Worm (Caenorhabditis elegans): ENCODE results near the gene irk-1.

irk-1 gene

ce11 chrX:6808640-6809039, 30.7 kb upstream of the irk-1 start (continued):
- TF ChIP-seq lsy-2 (tag; optimal IDR thresholded peaks at IDR 0.05) (no peak), ceh-62 (tag; optimal IDR thresholded peaks at IDR 0.05) (no peak), vab-7 (GFP tag; IDR thresholded peaks at IDR 0.05) (no peak), ZK337.2 (GFP tag; IDR thresholded peaks at IDR 0.05) (no peak), lin-1 (GFP tag; IDR thresholded peaks at IDR 0.05) (no peak), ceh-32 (tag; optimal IDR thresholded peaks at IDR 0.05; ENCODE audit: poor library complexity) (no peak), F49E8.2 (tag; optimal IDR thresholded peaks at IDR 0.05; ENCODE audit: borderline replicate concordance) (no peak), T20F7.1 (GFP tag; optimal IDR thresholded peaks at IDR 0.05) (peak; percentile 43), zag-1 (tag; optimal IDR thresholded peaks at IDR 0.05) (no peak), rbr-2 (tag; optimal IDR thresholded peaks at IDR 0.05) (no peak), lin-13 (GFP tag; optimal IDR thresholded peaks at IDR 0.05) (no peak), dpl-1 (GFP tag; optimal IDR thresholded peaks at IDR 0.05) (no peak), madf-9 (GFP tag; conservative IDR thresholded peaks at IDR 0.05) (no peak), nhr-10 (tag; optimal IDR thresholded peaks at IDR 0.05) (no peak), daf-19 (GFP tag; conservative IDR thresholded peaks at IDR 0.05) (no peak), zfp-3 (GFP tag; conservative IDR thresholded peaks at IDR 0.05) (no peak), daf-8 (GFP tag; IDR thresholded peaks at IDR 0.05) (no peak), Y75B8A.6 (GFP tag; IDR thresholded peaks at IDR 0.05) (no peak), jun-1 (tag; optimal IDR thresholded peaks at IDR 0.05) (peak; percentile 19), mep-1 (tag; optimal IDR thresholded peaks at IDR 0.05) (peak; percentile 53), mxl-3 (GFP tag; optimal IDR thresholded peaks at IDR 0.05) (peak; percentile 60), gei-8 (GFP tag; optimal IDR thresholded peaks at IDR 0.05) (no peak), arid-1 (GFP tag; conservative IDR thresholded peaks at IDR 0.05) (no peak), sdz-12 (GFP tag; optimal IDR thresholded peaks at IDR 0.05) (no peak), F10B5.3 (tag; optimal IDR thresholded peaks at IDR 0.05) (no peak), lin-15B (tag; optimal IDR thresholded peaks at IDR 0.05) (no peak), dve-1 (tag; optimal IDR thresholded peaks at IDR 0.05; ENCODE audit: insufficient read depth) (peak; percentile 69), nhr-41 (GFP tag; IDR thresholded peaks at IDR 0.05) (no peak), nhr-102 (tag; optimal IDR thresholded peaks at IDR 0.05) (no peak), daf-12 (tag; optimal IDR thresholded peaks at IDR 0.05) (no peak), cey-2 (tag; optimal IDR thresholded peaks at IDR 0.05; ENCODE audit: borderline replicate concordance, insufficient read depth) (no peak), ceh-82 (tag; optimal IDR thresholded peaks at IDR 0.05) (no peak), F26F4.8 (GFP tag; conservative IDR thresholded peaks at IDR 0.05) (no peak), nhr-42 (GFP tag; IDR thresholded peaks at IDR 0.05) (no peak), lin-29 (GFP tag; IDR thresholded peaks at IDR 0.05) (no peak), lin-38 (GFP tag; IDR thresholded peaks at IDR 0.05) (no peak), mdt-29 (GFP tag; IDR thresholded peaks at IDR 0.05) (no peak), ZK546.5 (tag; optimal IDR thresholded peaks at IDR 0.05) (no peak), fos-1 (tag; optimal IDR thresholded peaks at IDR 0.05) (no peak), ceh-28 (tag; optimal IDR thresholded peaks at IDR 0.05) (no peak), attf-4 (tag; optimal IDR thresholded peaks at IDR 0.05) (no peak), nhr-77 (tag; optimal IDR thresholded peaks at IDR 0.05) (no peak), T26A8.4 (GFP tag; IDR thresholded peaks at IDR 0.05) (no peak), nhr-111 (GFP tag; optimal IDR thresholded peaks at IDR 0.05) (no peak), nhr-25 (tag; optimal IDR thresholded peaks at IDR 0.05; ENCODE audit: borderline replicate concordance, insufficient read depth) (no peak), nhr-237 (tag; optimal IDR thresholded peaks at IDR 0.05) (no peak), unc-62 (GFP tag; optimal IDR thresholded peaks at IDR 0.05 in 1 of 2) (no peak), unc-62 (tag; optimal IDR thresholded peaks at IDR 0.05) (no peak), lim-7 (GFP tag; IDR thresholded peaks at IDR 0.05) (no peak), pha-4 (GFP tag; IDR thresholded peaks at IDR 0.05) (peak; percentile 14; the same call in 1 of the 2 replicates), pha-4 (tag; optimal IDR thresholded peaks at IDR 0.05) (no peak), ces-1 (GFP tag; optimal IDR thresholded peaks at IDR 0.05) (no peak)

All from whole organism, L4 larva.